Worm (Caenorhabditis elegans): Measurements from ENCODE around the gene srh-134.

The srh-134 gene

ce11 chrV:17981732-17982131 lies 35.4 kb downstream of the srh-134 start:
- TF ChIP-seq unc-62 (GFP tag; optimal IDR thresholded peaks at IDR 0.05 in 1 of 2) (peak in 1 of 2 experiments; percentile 85), unc-62 (tag; optimal IDR thresholded peaks at IDR 0.05) (no peak), nhr-28 (tag; optimal IDR thresholded peaks at IDR 0.05) (peak; percentile 11), lim-7 (GFP tag; IDR thresholded peaks at IDR 0.05) (no peak), saeg-2 (GFP tag; IDR thresholded peaks at IDR 0.05) (no peak), ceh-82 (tag; optimal IDR thresholded peaks at IDR 0.05) (no peak), Y48G9A.11 (GFP tag; IDR thresholded peaks at IDR 0.05) (peak; percentile 24; the same call in 1 of the 2 replicates), ctbp-1 (GFP tag; IDR thresholded peaks at IDR 0.05) (no peak), lin-39 (tag; optimal IDR thresholded peaks at IDR 0.05) (no peak), mep-1 (tag; optimal IDR thresholded peaks at IDR 0.05) (peak; percentile 16), madf-9 (GFP tag; conservative IDR thresholded peaks at IDR 0.05) (0 out of 2 replicates have a peak, but pooled peaks have one; percentile 33), hlh-11 (tag; optimal IDR thresholded peaks at IDR 0.05) (peak; percentile 26), daf-19 (GFP tag; conservative IDR thresholded peaks at IDR 0.05) (no peak), lsy-2 (tag; optimal IDR thresholded peaks at IDR 0.05) (peak; percentile 92 to 98), lin-38 (GFP tag; IDR thresholded peaks at IDR 0.05) (peak; percentile 46; the same call in 1 of the 2 replicates), mes-2 (tag; optimal IDR thresholded peaks at IDR 0.05; ENCODE audit: poor library complexity, severe bottlenecking) (peak; percentile 61), dve-1 (tag; optimal IDR thresholded peaks at IDR 0.05; ENCODE audit: insufficient read depth) (peak; percentile 3), rbr-2 (tag; optimal IDR thresholded peaks at IDR 0.05) (peak; percentile 5), cey-2 (tag; optimal IDR thresholded peaks at IDR 0.05; ENCODE audit: borderline replicate concordance, insufficient read depth) (no peak), hmg-1.1 (GFP tag; IDR thresholded peaks at IDR 0.05) (0 out of 2 replicates have a peak, but pooled peaks have one; percentile 45), ztf-11 (tag; optimal IDR thresholded peaks at IDR 0.05) (no peak), ceh-32 (tag; optimal IDR thresholded peaks at IDR 0.05; ENCODE audit: poor library complexity) (no peak), nhr-6 (tag; optimal IDR thresholded peaks at IDR 0.05) (peak; percentile 31), lin-13 (GFP tag; optimal IDR thresholded peaks at IDR 0.05) (peak; percentile 36), dpl-1 (GFP tag; optimal IDR thresholded peaks at IDR 0.05) (peak; percentile 39), sdz-12 (GFP tag; optimal IDR thresholded peaks at IDR 0.05) (no peak), dmd-9 (GFP tag; IDR thresholded peaks at IDR 0.05) (0 out of 2 replicates have a peak, but pooled peaks have one; percentile 14), ama-1 (optimal IDR thresholded peaks at IDR 0.05) (peak; percentile 37)

ce11 chrV:17979789-17980188 lies 37.3 kb downstream of the srh-134 start, which contains the start of gene snx-6:
snx-6 (minus strand) TSS chrV:17980082.
- no peak for TF ChIP-seq skn-1 (tag; optimal IDR thresholded peaks at IDR 0.05)
- TF ChIP-seq aha-1 (tag): peak; percentile 36

- peak; percentile 24 for TF ChIP-seq hlh-30 (tag; optimal IDR thresholded peaks at IDR 0.05; ENCODE audit: insufficient read depth)
- peak; percentile 77 for TF ChIP-seq dmd-6 (GFP tag; IDR thresholded peaks at IDR 0.05)
- TF ChIP-seq daf-16 (GFP tag; optimal IDR thresholded peaks at IDR 0.05): no peak
- TF ChIP-seq daf-16 (tag; optimal IDR thresholded peaks at IDR 0.05): peak; percentile 75
- TF ChIP-seq sdz-12 (GFP tag; optimal IDR thresholded peaks at IDR 0.05): no peak
- TF ChIP-seq hlh-11 (tag; optimal IDR thresholded peaks at IDR 0.05): peak; percentile 62
- peak; percentile 50 for TF ChIP-seq nhr-28 (tag; optimal IDR thresholded peaks at IDR 0.05)
- peak; percentile 64 for TF ChIP-seq pqm-1 (tag; optimal IDR thresholded peaks at IDR 0.05)
- TF ChIP-seq tra-1 (GFP tag; IDR thresholded peaks at IDR 0.05): peak; percentile 35; the same call in 1 of the 2 replicates
- peak; percentile 35 for TF ChIP-seq dve-1 (tag; optimal IDR thresholded peaks at IDR 0.05; ENCODE audit: insufficient read depth)
- peak; percentile 18 for TF ChIP-seq nhr-77 (tag; optimal IDR thresholded peaks at IDR 0.05)
- no peak for TF ChIP-seq nhr-111 (GFP tag; optimal IDR thresholded peaks at IDR 0.05)
- TF ChIP-seq spr-1 (tag; optimal IDR thresholded peaks at IDR 0.05): no peak
- TF ChIP-seq lin-13 (GFP tag; optimal IDR thresholded peaks at IDR 0.05): no peak
- TF ChIP-seq php-3 (GFP tag; IDR thresholded peaks at IDR 0.05): peak; percentile 41; the same call in 1 of the 2 replicates
- TF ChIP-seq T20F7.1 (GFP tag; optimal IDR thresholded peaks at IDR 0.05): peak; percentile 12
Observed at ce11 chrV:17978207-17978606, 38.9 kb downstream of the srh-134 start.
